Worm (Caenorhabditis elegans): Measurements from ENCODE around the gene F31B12.3.

DNA sequence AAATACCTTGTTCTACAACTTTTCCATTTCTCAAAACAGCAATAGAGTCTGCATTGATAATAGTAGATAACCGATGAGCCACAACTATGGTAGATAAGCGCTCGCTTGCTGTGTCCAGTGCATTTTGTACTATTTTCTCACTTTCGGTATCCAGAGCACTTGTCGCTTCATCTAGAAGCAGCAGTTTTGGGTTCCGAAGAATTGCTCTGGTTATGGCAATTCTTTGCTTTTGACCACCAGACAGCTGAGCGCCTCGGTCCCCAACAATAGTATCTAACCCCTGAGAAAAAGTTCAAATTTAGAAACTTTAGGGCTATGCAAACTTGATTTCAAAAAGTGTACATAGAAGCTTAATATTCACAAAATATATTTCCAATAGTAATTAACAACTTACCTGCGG, 39.2 kb upstream of the F31B12.3 start:
- TF ChIP-seq nhr-77 (tag; optimal IDR thresholded peaks at IDR 0.05) (no peak), ama-1 (optimal IDR thresholded peaks at IDR 0.05) (no peak), dmd-4 (tag; optimal IDR thresholded peaks at IDR 0.05) (no peak), unc-39 (tag; optimal IDR thresholded peaks at IDR 0.05) (no peak), alr-1 (tag; optimal IDR thresholded peaks at IDR 0.05) (no peak), nhr-11 (tag; optimal IDR thresholded peaks at IDR 0.05) (no peak)
